Fruit fly (Drosophila melanogaster): ENCODE measurements around the gene C3G.

Gene C3G

dm6 chrX:6803312-6803794 is at the start of gene C3G, which contains the start of gene pod1 (continued):
- TF ChIP-seq vnd (GFP tag; IDR thresholded peaks at IDR 0.05; ENCODE audit: partially characterized antibody) (peak; percentile 97), CG10431 (GFP tag; optimal IDR thresholded peaks at IDR 0.05) (no peak), nerfin-1 (tag; optimal IDR thresholded peaks at IDR 0.05) (peak; percentile 23), CG3847 (GFP tag; IDR thresholded peaks at IDR 0.05) (peak; percentile 60), Meics (GFP tag; optimal IDR thresholded peaks at IDR 0.05) (peak; percentile 77), CG12659 (GFP tag; optimal IDR thresholded peaks at IDR 0.05) (peak; percentile 81), bcd (GFP tag; optimal IDR thresholded peaks at IDR 0.05) (peak; percentile 4), salm (tag; optimal IDR thresholded peaks at IDR 0.05) (no peak), CG30020 (tag; optimal IDR thresholded peaks at IDR 0.05) (peak; percentile 29), grn (GFP tag; optimal IDR thresholded peaks at IDR 0.05) (peak; percentile 46), CG31441 (GFP tag; IDR thresholded peaks at IDR 0.05) (peak; percentile 43; the same call in 1 of the 2 replicates), CrebB (tag; optimal IDR thresholded peaks at IDR 0.05) (no peak), ken (GFP tag; IDR thresholded peaks at IDR 0.05) (peak; percentile 61; the same call in 2 of the 3 replicates), CG13296 (GFP tag; optimal IDR thresholded peaks at IDR 0.05) (peak; percentile 5), CG12155 (GFP tag; optimal IDR thresholded peaks at IDR 0.05) (peak; percentile 39), Dad (GFP tag; optimal IDR thresholded peaks at IDR 0.05) (peak; percentile 38), cwo (GFP tag; optimal IDR thresholded peaks at IDR 0.05) (no peak), CG8924 (tag; optimal IDR thresholded peaks at IDR 0.05) (peak; percentile 57), NC2β (GFP tag; optimal IDR thresholded peaks at IDR 0.05) (peak; percentile 47), ems (GFP tag; optimal IDR thresholded peaks at IDR 0.05) (peak; percentile 21), schlank (tag; optimal IDR thresholded peaks at IDR 0.05) (no peak), Doc3 (GFP tag; IDR thresholded peaks at IDR 0.05; ENCODE audit: partially characterized antibody) (peak; percentile 89), CG4424 (GFP tag; optimal IDR thresholded peaks at IDR 0.05) (peak; percentile 30), CG2875 (GFP tag; optimal IDR thresholded peaks at IDR 0.05) (no peak), CG13624 (GFP tag; optimal IDR thresholded peaks at IDR 0.05) (peak; percentile 78), CG14710 (tag; optimal IDR thresholded peaks at IDR 0.05) (peak; percentile 55), otp (GFP tag; IDR thresholded peaks at IDR 0.05) (no peak), Sry-δ (GFP tag; optimal IDR thresholded peaks at IDR 0.05) (peak; percentile 100), CG10267 (tag; optimal IDR thresholded peaks at IDR 0.05) (peak; percentile 66), chinmo (GFP tag; IDR thresholded peaks at IDR 0.05; ENCODE audit: partially characterized antibody) (peak; percentile 98), CHES-1-like (GFP tag; optimal IDR thresholded peaks at IDR 0.05) (peak; percentile 70), Lhr (GFP tag; optimal IDR thresholded peaks at IDR 0.05) (peak; percentile 36), CG11695 (GFP tag; IDR thresholded peaks at IDR 0.05) (no peak), Chrac-16 (GFP tag; optimal IDR thresholded peaks at IDR 0.05) (peak; percentile 31), pan (optimal IDR thresholded peaks at IDR 0.05) (no peak), pan (GFP tag; optimal IDR thresholded peaks at IDR 0.05 in 1 of 2, IDR thresholded peaks at IDR 0.05 in 1 of 2) (no peak), mld (GFP tag; IDR thresholded peaks at IDR 0.05; ENCODE audit: partially characterized antibody) (peak; percentile 97), HLH4C (GFP tag; IDR thresholded peaks at IDR 0.05; ENCODE audit: partially characterized antibody) (peak; percentile 98), CG31388 (GFP tag; optimal IDR thresholded peaks at IDR 0.05) (no peak), Fer1 (GFP tag; optimal IDR thresholded peaks at IDR 0.05) (peak; percentile 15), HLHmδ (GFP tag; optimal IDR thresholded peaks at IDR 0.05) (peak; percentile 1), CG12391 (tag; optimal IDR thresholded peaks at IDR 0.05) (peak; percentile 58), CG32772 (GFP tag; IDR thresholded peaks at IDR 0.05) (peak; percentile 43; the same call in 1 of the 2 replicates), Hand (GFP tag; optimal IDR thresholded peaks at IDR 0.05) (peak; percentile 14), hbn (GFP tag; IDR thresholded peaks at IDR 0.05; ENCODE audit: partially characterized antibody) (peak; percentile 97), Blimp-1 (GFP tag; optimal IDR thresholded peaks at IDR 0.05) (peak; percentile 22), CG12769 (tag; optimal IDR thresholded peaks at IDR 0.05) (peak; percentile 42), CG7987 (GFP tag; optimal IDR thresholded peaks at IDR 0.05) (peak; percentile 5), CG11560 (tag; IDR thresholded peaks at IDR 0.05) (peak; percentile 54; the same call in 2 of the 3 replicates)

Measured in whole organism, embryonic.